Worm (Caenorhabditis elegans) whole organism, L3 larva: Measurements from ENCODE around the gene ZK355.3.

Experiments used
- R02D3.7 ChIP-seq: fragments of 150-350 bp; optimal IDR thresholded peaks from 2 replicates; lab custom pipeline; 2014; ENCODE audit warnings: missing biosample characterization, missing genetic modification characterization
- ZK546.5 ChIP-seq: sonication (generic microtip); optimal IDR thresholded peaks from 2 replicates; lab custom pipeline; 2017; ENCODE audit warnings: missing biosample characterization, missing genetic modification characterization
- aly-2 ChIP-seq: fragments of 150-350 bp; optimal IDR thresholded peaks from 2 replicates; lab custom pipeline; 2014; ENCODE audit warnings: missing biosample characterization, missing genetic modification characterization
- ama-1 ChIP-seq: fragments of 150-350 bp; optimal IDR thresholded peaks from 2 replicates; lab custom pipeline; 2018
- ceh-16 ChIP-seq: sonication (generic microtip); optimal IDR thresholded peaks from 2 replicates; lab custom pipeline; 2017; ENCODE audit warnings: missing biosample characterization, missing genetic modification characterization
- ceh-28 ChIP-seq: fragments of 150-350 bp; optimal IDR thresholded peaks from 2 replicates; lab custom pipeline; 2014; ENCODE audit warnings: missing biosample characterization, missing genetic modification reagents, missing genetic modification characterization
- ceh-82 ChIP-seq: fragments of 150-350 bp; optimal IDR thresholded peaks from 2 replicates; lab custom pipeline; 2014; ENCODE audit warnings: missing biosample characterization, missing genetic modification characterization
- ceh-9 ChIP-seq: sonication (generic microtip); optimal IDR thresholded peaks from 2 replicates; lab custom pipeline; 2018; ENCODE audit warnings: missing biosample characterization, missing genetic modification characterization
- daf-12 ChIP-seq: fragments of 150-350 bp; optimal IDR thresholded peaks from 2 replicates; lab custom pipeline; 2014; ENCODE audit warnings: missing biosample characterization, missing genetic modification reagents, missing genetic modification characterization
- egl-5 ChIP-seq: fragments of 150-350 bp; optimal IDR thresholded peaks from 2 replicates; lab custom pipeline; 2017; ENCODE audit warnings: missing biosample characterization, missing genetic modification reagents, missing genetic modification characterization, inconsistent platforms
- elt-1 ChIP-seq: fragments of 150-350 bp; optimal IDR thresholded peaks from 2 replicates; lab custom pipeline; 2014; ENCODE audit warnings: missing biosample characterization, missing genetic modification characterization
- elt-2 ChIP-seq: sonication (generic microtip); optimal IDR thresholded peaks from 2 replicates; lab custom pipeline; 2016; ENCODE audit warnings: missing genetic modification reagents, mild to moderate bottlenecking, missing genetic modification characterization, missing compliant biosample characterization
- elt-3 ChIP-seq, 3 experiments: fragments of 150-350 bp in 1 of 3; sonication (generic microtip) in 2 of 3; optimal IDR thresholded peaks; 2 replicates in 2 of 3; 4 replicates in 1 of 3; lab custom pipeline; 2014 to 2017; ENCODE audit warnings: missing biosample characterization in 3 of 3, missing genetic modification characterization in 3 of 3
- fkh-10 ChIP-seq: sonication (generic microtip); optimal IDR thresholded peaks from 2 replicates; lab custom pipeline; 2017; ENCODE audit warnings: missing biosample characterization, missing genetic modification reagents, missing genetic modification characterization
- fkh-2 ChIP-seq: fragments of 150-350 bp; optimal IDR thresholded peaks from 2 replicates; lab custom pipeline; 2014; ENCODE audit warnings: missing biosample characterization, missing genetic modification reagents, missing genetic modification characterization
- fos-1 ChIP-seq: fragments of 150-350 bp; optimal IDR thresholded peaks from 2 replicates; lab custom pipeline; 2014; ENCODE audit warnings: missing biosample characterization, missing genetic modification characterization
- hmg-11 ChIP-seq: sonication (generic microtip); optimal IDR thresholded peaks from 2 replicates; lab custom pipeline; 2016; ENCODE audit warnings: missing genetic modification characterization, missing compliant biosample characterization
- jun-1 ChIP-seq: fragments of 150-350 bp; optimal IDR thresholded peaks from 2 replicates; lab custom pipeline; 2014; ENCODE audit warnings: missing biosample characterization, missing genetic modification reagents, missing genetic modification characterization
- lin-15B ChIP-seq: fragments of 150-350 bp; optimal IDR thresholded peaks from 2 replicates; lab custom pipeline; 2014; ENCODE audit warnings: missing biosample characterization, missing genetic modification characterization
- lin-39 ChIP-seq: fragments of 150-350 bp; optimal IDR thresholded peaks from 2 replicates; lab custom pipeline; 2018; ENCODE audit warnings: missing biosample characterization, missing genetic modification reagents, missing genetic modification characterization
- lsy-12 ChIP-seq: sonication (generic microtip); optimal IDR thresholded peaks from 2 replicates; lab custom pipeline; 2016; ENCODE audit warnings: mild to moderate bottlenecking, missing genetic modification characterization, missing compliant biosample characterization
- mdl-1 ChIP-seq: fragments of 150-350 bp; optimal IDR thresholded peaks from 2 replicates; lab custom pipeline; 2014; ENCODE audit warnings: missing biosample characterization, missing genetic modification characterization
- nfya-1 ChIP-seq: sonication (generic microtip); optimal IDR thresholded peaks from 2 replicates; lab custom pipeline; 2017; ENCODE audit warnings: missing genetic modification characterization, mild to moderate bottlenecking, missing compliant biosample characterization, antibody characterized with exemption, moderate library complexity; ENCODE audit not compliant: insufficient read depth
- nhr-11 ChIP-seq: fragments of 150-350 bp; optimal IDR thresholded peaks from 2 replicates; lab custom pipeline; 2014; ENCODE audit warnings: missing biosample characterization, missing genetic modification characterization
- nhr-12 ChIP-seq: fragments of 150-350 bp; optimal IDR thresholded peaks from 2 replicates; lab custom pipeline; 2014; ENCODE audit warnings: missing biosample characterization, missing genetic modification characterization
- nhr-23 ChIP-seq: fragments of 150-350 bp; optimal IDR thresholded peaks from 2 replicates; lab custom pipeline; 2014; ENCODE audit warnings: missing biosample characterization, missing genetic modification reagents, missing genetic modification characterization
- nhr-237 ChIP-seq: fragments of 150-350 bp; optimal IDR thresholded peaks from 2 replicates; lab custom pipeline; 2014; ENCODE audit warnings: missing biosample characterization, missing genetic modification characterization
- nhr-25 ChIP-seq: sonication (generic microtip); optimal IDR thresholded peaks from 2 replicates; lab custom pipeline; 2017; ENCODE audit warnings: missing biosample characterization, missing genetic modification characterization
- nhr-28 ChIP-seq: fragments of 150-350 bp; optimal IDR thresholded peaks from 2 replicates; lab custom pipeline; 2014; ENCODE audit warnings: missing biosample characterization, missing genetic modification characterization
- nhr-43 ChIP-seq: sonication (generic microtip); optimal IDR thresholded peaks from 2 replicates; lab custom pipeline; 2016; ENCODE audit warnings: mild to moderate bottlenecking, missing genetic modification characterization, missing compliant biosample characterization; ENCODE audit not compliant: poor library complexity, severe bottlenecking
- nhr-67 ChIP-seq: fragments of 150-350 bp; optimal IDR thresholded peaks from 2 replicates; lab custom pipeline; 2014; ENCODE audit warnings: missing biosample characterization, missing genetic modification characterization
- nhr-76 ChIP-seq: fragments of 150-350 bp; sonication (generic microtip); optimal IDR thresholded peaks from 5 replicates; lab custom pipeline; 2014; ENCODE audit warnings: missing biosample characterization, missing genetic modification characterization
- nhr-77 ChIP-seq: fragments of 150-350 bp; optimal IDR thresholded peaks from 2 replicates; lab custom pipeline; 2014; ENCODE audit warnings: missing biosample characterization, missing genetic modification characterization
- pha-4 ChIP-seq: fragments of 150-350 bp; optimal IDR thresholded peaks from 2 replicates; lab custom pipeline; 2014; ENCODE audit warnings: missing biosample characterization, missing genetic modification reagents, missing genetic modification characterization
- pqm-1 ChIP-seq: fragments of 150-350 bp; optimal IDR thresholded peaks from 2 replicates; lab custom pipeline; 2017; ENCODE audit warnings: missing biosample characterization, missing genetic modification characterization, inconsistent platforms
- sea-2 ChIP-seq: fragments of 150-350 bp; sonication (generic microtip); optimal IDR thresholded peaks from 4 replicates; lab custom pipeline; 2014; ENCODE audit warnings: missing biosample characterization, missing genetic modification reagents, missing genetic modification characterization
- skn-1 ChIP-seq: fragments of 150-350 bp; optimal IDR thresholded peaks from 2 replicates; lab custom pipeline; 2014; ENCODE audit warnings: missing biosample characterization, missing genetic modification characterization
- snpc-4 ChIP-seq: fragments of 150-350 bp; optimal IDR thresholded peaks from 2 replicates; lab custom pipeline; 2014; ENCODE audit warnings: missing biosample characterization, missing genetic modification characterization
- tbx-2 ChIP-seq: sonication (generic microtip); optimal IDR thresholded peaks from 2 replicates; lab custom pipeline; 2016; ENCODE audit warnings: mild to moderate bottlenecking, missing genetic modification characterization, missing compliant biosample characterization
- unc-39 ChIP-seq: sonication (generic microtip); optimal IDR thresholded peaks from 4 replicates; lab custom pipeline; 2017; ENCODE audit warnings: missing biosample characterization, missing genetic modification characterization
- unc-62 ChIP-seq: fragments of 150-350 bp; sonication (generic microtip); optimal IDR thresholded peaks from 4 replicates; lab custom pipeline; 2014; ENCODE audit warnings: missing biosample characterization, missing genetic modification reagents, missing genetic modification characterization
- zag-1 ChIP-seq: fragments of 150-350 bp; optimal IDR thresholded peaks from 2 replicates; lab custom pipeline; 2014; ENCODE audit warnings: missing biosample characterization, missing genetic modification characterization
- ztf-4 ChIP-seq: fragments of 150-350 bp; optimal IDR thresholded peaks from 2 replicates; lab custom pipeline; 2014; ENCODE audit warnings: missing biosample characterization, missing genetic modification characterization

ZK355.3 gene

ce11 chrII:2927533-2927932 is at the start of gene ZK355.3, which contains the start of gene ZK355.8:
Gene ZK355.3 (minus strand): TSS chrII:2927633.
Gene ZK355.8 (plus strand): TSS chrII:2927804.
- TF ChIP-seq mdl-1 (no peak), pqm-1 (no peak), skn-1 (no peak), daf-12 (tag; lab: Kevin White, UChicago) (no peak), nhr-77 (tag; lab: Kevin White, UChicago) (no peak), ceh-82 (tag; lab: Kevin White, UChicago) (no peak), nhr-237 (tag; lab: Kevin White, UChicago) (no peak), hmg-11 (tag; lab: Kevin White, UChicago) (no peak), lin-15B (tag; lab: Kevin White, UChicago) (no peak), nhr-25 (tag; lab: Kevin White, UChicago) (no peak)

- peak; percentile 43 for TF ChIP-seq ama-1 (lab: Kevin White, UChicago)
- peak; percentile 49 for TF ChIP-seq nfya-1 (tag; lab: Kevin White, UChicago)
- peak; percentile 52 for TF ChIP-seq hmg-11 (tag; lab: Kevin White, UChicago)
- TF ChIP-seq nhr-237 (tag; lab: Kevin White, UChicago): no peak
Observed at ce11 chrII:2976597-2976996, 49.2 kb upstream of the ZK355.3 start, which contains the start of gene nhr-88. Gene nhr-88 (plus strand): TSS chrII:2976639.

- TF ChIP-seq elt-2 (peak; percentile 96), ztf-4 (tag; lab: Kevin White, UChicago) (peak; percentile 16), fkh-10 (GFP tag; lab: Kevin White, UChicago) (no peak), pqm-1 (peak; percentile 69), elt-1 (tag; lab: Kevin White, UChicago) (no peak), nhr-43 (tag; lab: Kevin White, UChicago) (no peak), elt-3 (tag; optimal IDR thresholded peaks at IDR 0.05; lab: Kevin White, UChicago) (no peak), mdl-1 (no peak), snpc-4 (tag; lab: Kevin White, UChicago) (no peak), ceh-16 (tag; lab: Kevin White, UChicago) (no peak), pha-4 (tag; lab: Kevin White, UChicago) (peak; percentile 70), fos-1 (tag; lab: Kevin White, UChicago) (no peak), ceh-28 (peak; percentile 24), nhr-11 (tag; lab: Kevin White, UChicago) (no peak), ama-1 (lab: Kevin White, UChicago) (no peak), unc-62 (no peak), nhr-23 (tag; lab: Kevin White, UChicago) (no peak), lin-15B (tag; lab: Kevin White, UChicago) (no peak), jun-1 (tag; lab: Kevin White, UChicago) (peak; percentile 37), nhr-77 (tag; lab: Kevin White, UChicago) (no peak), egl-5 (tag; lab: Kevin White, UChicago) (no peak)
Observed at ce11 chrII:2975561-2976230, 48.3 kb upstream of the ZK355.3 start.

- TF ChIP-seq sea-2 (GFP tag; lab: Kevin White, UChicago): peak; percentile 7
- TF ChIP-seq fkh-2 (tag; lab: Kevin White, UChicago): no peak
- TF ChIP-seq nhr-43 (tag; lab: Kevin White, UChicago): peak; percentile 93
- TF ChIP-seq unc-62: peak; percentile 78
- TF ChIP-seq nhr-12 (tag; lab: Kevin White, UChicago): no peak
- TF ChIP-seq mdl-1: peak; percentile 98
- TF ChIP-seq zag-1: peak; percentile 80
- TF ChIP-seq nhr-77 (tag; lab: Kevin White, UChicago): no peak
- peak in 2 of 3 experiments; percentile 1 to 37 for TF ChIP-seq elt-3 (tag; optimal IDR thresholded peaks at IDR 0.05; lab: Kevin White, UChicago)
- TF ChIP-seq snpc-4 (tag; lab: Kevin White, UChicago): peak; percentile 47
- peak; percentile 98 for TF ChIP-seq jun-1 (tag; lab: Kevin White, UChicago)
- TF ChIP-seq fos-1 (tag; lab: Kevin White, UChicago): peak; percentile 70
- peak; percentile 84 for TF ChIP-seq elt-1 (tag; lab: Kevin White, UChicago)
- no peak for TF ChIP-seq nhr-237 (tag; lab: Kevin White, UChicago)
- no peak for TF ChIP-seq aly-2 (tag; lab: Kevin White, UChicago)
- no peak for TF ChIP-seq nhr-67 (tag; lab: Kevin White, UChicago)
- no peak for TF ChIP-seq unc-39
- no peak for TF ChIP-seq nhr-76 (tag; lab: Kevin White, UChicago)
- TF ChIP-seq ceh-9 (tag; lab: Kevin White, UChicago): no peak
- TF ChIP-seq pqm-1: peak; percentile 84
- TF ChIP-seq R02D3.7 (tag; lab: Kevin White, UChicago): peak; percentile 78
- peak; percentile 81 for TF ChIP-seq hmg-11 (tag; lab: Kevin White, UChicago)
- peak; percentile 90 for TF ChIP-seq ceh-28
- peak; percentile 60 for TF ChIP-seq daf-12 (tag; lab: Kevin White, UChicago)
- TF ChIP-seq elt-2: peak; percentile 87
- TF ChIP-seq ceh-16 (tag; lab: Kevin White, UChicago): no peak
- TF ChIP-seq ZK546.5 (tag; lab: Kevin White, UChicago): no peak
- peak; percentile 97 for TF ChIP-seq nhr-25 (tag; lab: Kevin White, UChicago)
- peak; percentile 95 for TF ChIP-seq lsy-12 (tag; lab: Kevin White, UChicago)
- TF ChIP-seq tbx-2 (tag; lab: Kevin White, UChicago): peak; percentile 82
- TF ChIP-seq lin-39 (tag; lab: Kevin White, UChicago): peak; percentile 99
- TF ChIP-seq egl-5 (tag; lab: Kevin White, UChicago): peak; percentile 74
- TF ChIP-seq nhr-28 (tag; lab: Kevin White, UChicago): no peak
Observed at ce11 chrII:2973940-2974402, 46.5 kb upstream of the ZK355.3 start.
